Fruit fly (Drosophila melanogaster): ENCODE data around the gene CG13992.

The CG13992 gene

DNA sequence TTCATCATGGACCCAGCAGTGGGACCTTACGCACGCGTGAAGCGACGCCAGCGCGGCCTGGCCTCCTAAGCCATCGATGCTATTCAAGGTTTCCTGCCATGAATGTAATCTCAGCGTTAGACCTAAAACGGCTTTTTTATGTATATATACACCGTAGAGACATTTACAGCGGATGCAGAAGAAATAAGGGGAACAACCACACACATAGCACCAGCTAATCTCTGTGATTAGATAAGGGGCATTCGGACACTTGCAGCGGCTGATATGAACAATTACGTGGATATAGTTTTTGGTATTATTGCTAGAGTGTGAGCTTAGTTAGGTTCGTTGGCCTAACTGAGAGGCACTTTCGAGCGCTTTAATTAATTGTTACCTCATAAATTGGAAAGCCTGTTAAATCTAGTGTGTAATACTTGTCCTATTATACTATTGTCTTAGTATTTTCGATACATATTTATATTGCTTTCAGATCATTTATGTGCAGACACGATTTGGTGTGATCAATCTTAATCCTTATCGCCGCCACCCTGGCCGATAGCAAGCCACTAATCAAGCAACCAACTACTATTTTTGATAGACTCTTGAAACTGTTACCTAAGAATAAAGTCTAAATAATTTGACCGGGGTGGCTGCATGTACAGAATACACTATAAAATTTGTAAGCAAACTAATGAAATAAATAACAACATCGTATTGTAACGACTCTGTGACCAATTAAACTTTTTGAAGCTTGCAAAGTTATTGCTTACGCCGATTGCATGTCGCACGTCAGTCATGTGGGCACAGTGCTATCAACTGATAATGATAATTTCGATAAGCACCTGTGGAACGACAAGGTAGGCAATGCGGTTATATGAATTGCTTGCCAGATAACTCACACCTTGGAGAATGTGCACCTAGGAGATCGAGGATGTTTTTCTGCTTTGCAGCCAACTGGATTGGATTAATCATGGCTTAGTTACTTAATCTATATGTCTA is 20.9 kb upstream of the CG13992 start:
- TF ChIP-seq C15 (GFP tag; IDR thresholded peaks at IDR 0.05) (no peak), Hr78 (GFP tag; optimal IDR thresholded peaks at IDR 0.05) (no peak), CG32767 (GFP tag; IDR thresholded peaks at IDR 0.05) (no peak), CG10462 (GFP tag; optimal IDR thresholded peaks at IDR 0.05) (no peak), CG10959 (GFP tag; IDR thresholded peaks at IDR 0.05) (no peak), ci (GFP tag; IDR thresholded peaks at IDR 0.05) (0 out of 3 replicates have a peak, but pooled peaks have one; percentile 21), Camta (GFP tag; optimal IDR thresholded peaks at IDR 0.05) (no peak), abd-A (tag; optimal IDR thresholded peaks at IDR 0.05) (no peak), lilli (GFP tag; optimal IDR thresholded peaks at IDR 0.05) (no peak), odd (GFP tag; optimal IDR thresholded peaks at IDR 0.05) (no peak), gfzf (GFP tag; optimal IDR thresholded peaks at IDR 0.05) (no peak), Ravus (GFP tag; IDR thresholded peaks at IDR 0.05) (no peak), CG15011 (GFP tag; optimal IDR thresholded peaks at IDR 0.05) (no peak), CG8388 (GFP tag; optimal IDR thresholded peaks at IDR 0.05) (no peak), chif (GFP tag; optimal IDR thresholded peaks at IDR 0.05) (no peak), Jarid2 (GFP tag; optimal IDR thresholded peaks at IDR 0.05) (no peak), ranshi (GFP tag; IDR thresholded peaks at IDR 0.05) (no peak), grn (GFP tag; optimal IDR thresholded peaks at IDR 0.05) (peak; percentile 80), Xrp1 (GFP tag; IDR thresholded peaks at IDR 0.05) (no peak), Hey (tag; optimal IDR thresholded peaks at IDR 0.05) (peak; percentile 98), sug (tag; optimal IDR thresholded peaks at IDR 0.05) (peak; percentile 40), CG3847 (GFP tag; IDR thresholded peaks at IDR 0.05) (no peak), lola (GFP tag; optimal IDR thresholded peaks at IDR 0.05) (no peak), ara (GFP tag; IDR thresholded peaks at IDR 0.05) (0 out of 2 replicates have a peak, but pooled peaks have one; percentile 31), dpn (GFP tag; optimal IDR thresholded peaks at IDR 0.05) (no peak), YL-1 (GFP tag; optimal IDR thresholded peaks at IDR 0.05) (no peak), GATAe (GFP tag; conservative IDR thresholded peaks at IDR 0.05) (peak; percentile 64; the same call in 1 of the 2 replicates), pfk (GFP tag; optimal IDR thresholded peaks at IDR 0.05) (no peak), CG11560 (tag; IDR thresholded peaks at IDR 0.05) (no peak), fd102C (GFP tag; optimal IDR thresholded peaks at IDR 0.05) (no peak), gsb (GFP tag; IDR thresholded peaks at IDR 0.05) (no peak), CG11398 (GFP tag; optimal IDR thresholded peaks at IDR 0.05) (no peak), CG34376 (GFP tag; optimal IDR thresholded peaks at IDR 0.05) (peak; percentile 36), CG2199 (GFP tag; IDR thresholded peaks at IDR 0.05) (peak; percentile 77; the same call in 1 of the 3 replicates), Trl (optimal IDR thresholded peaks at IDR 0.05) (no peak), Trl (GFP tag; optimal IDR thresholded peaks at IDR 0.05) (no peak), Deaf1 (tag; optimal IDR thresholded peaks at IDR 0.05) (no peak), Hr51 (GFP tag; optimal IDR thresholded peaks at IDR 0.05) (no peak), tin (GFP tag; optimal IDR thresholded peaks at IDR 0.05) (no peak), sisA (GFP tag; IDR thresholded peaks at IDR 0.05) (no peak), CG42726 (GFP tag; IDR thresholded peaks at IDR 0.05; ENCODE audit: partially characterized antibody) (no peak), CG16813 (GFP tag; IDR thresholded peaks at IDR 0.05; ENCODE audit: partially characterized antibody) (no peak), p53 (GFP tag; optimal IDR thresholded peaks at IDR 0.05) (no peak), Bgb (GFP tag; IDR thresholded peaks at IDR 0.05; ENCODE audit: partially characterized antibody) (no peak), NK7.1 (GFP tag; optimal IDR thresholded peaks at IDR 0.05) (no peak), Oaz (GFP tag; IDR thresholded peaks at IDR 0.05) (no peak), CG11085 (GFP tag; IDR thresholded peaks at IDR 0.05) (no peak), jigr1 (GFP tag; IDR thresholded peaks at IDR 0.05) (no peak), wor (GFP tag; IDR thresholded peaks at IDR 0.05) (no peak)
